Fruit fly (Drosophila melanogaster): ENCODE data around the gene step.

Gene step

DNA sequence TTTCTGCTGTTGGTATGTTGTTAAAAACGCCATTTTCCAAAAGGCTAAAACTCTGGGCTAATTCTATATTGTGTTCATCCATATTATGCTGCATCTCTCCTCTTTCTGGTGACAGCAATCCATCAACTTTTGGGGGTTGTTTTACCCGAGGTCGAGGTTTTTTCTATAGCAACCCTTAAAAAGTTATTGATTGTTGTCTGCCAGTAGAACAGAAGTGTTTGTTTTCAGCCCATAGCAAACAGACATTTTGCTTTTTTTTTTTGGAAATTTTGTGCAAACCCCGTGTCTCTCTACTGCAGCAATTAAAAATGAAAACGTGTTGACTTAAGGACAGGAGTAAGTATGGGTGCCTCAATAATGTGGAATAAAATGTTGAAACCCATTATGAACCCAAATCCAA is 49.1 kb upstream of the step start:
- TF ChIP-seq Sp1 (GFP tag; optimal IDR thresholded peaks at IDR 0.05) (no peak), Hr83 (GFP tag; optimal IDR thresholded peaks at IDR 0.05; ENCODE audit: poor library complexity, severe bottlenecking) (no peak), Rel (GFP tag; optimal IDR thresholded peaks at IDR 0.05) (no peak), Rel (tag; optimal IDR thresholded peaks at IDR 0.05) (no peak), Hr78 (GFP tag; optimal IDR thresholded peaks at IDR 0.05) (no peak), sv (GFP tag; optimal IDR thresholded peaks at IDR 0.05) (no peak), dmrt93B (GFP tag; optimal IDR thresholded peaks at IDR 0.05) (no peak), lola (GFP tag; optimal IDR thresholded peaks at IDR 0.05) (no peak), Myc (optimal IDR thresholded peaks at IDR 0.05) (no peak)

DNA sequence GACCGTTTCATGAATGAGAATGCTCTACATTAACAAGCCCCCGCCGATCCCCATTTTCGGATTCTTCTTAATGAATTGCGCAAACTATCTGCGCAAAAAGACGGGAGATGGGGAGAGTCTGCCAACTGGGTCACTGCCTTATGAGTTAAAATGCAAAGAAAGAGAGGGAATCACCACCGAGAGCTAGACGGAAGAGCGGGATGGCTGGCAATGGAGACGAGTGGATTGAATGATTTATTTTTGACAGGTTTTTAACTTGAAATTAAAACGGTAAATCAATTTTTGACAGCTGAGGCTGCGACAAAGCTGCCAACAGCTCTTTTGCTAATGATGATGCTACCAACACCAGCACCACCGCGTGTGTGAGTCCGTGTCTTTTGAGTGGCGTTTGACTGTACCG is 46.8 kb upstream of the step start:
- TF ChIP-seq Dfd (GFP tag; optimal IDR thresholded peaks at IDR 0.05), result peak; percentile 70
- TF ChIP-seq OdsH (GFP tag; optimal IDR thresholded peaks at IDR 0.05), result no peak
- TF ChIP-seq Jra (GFP tag; optimal IDR thresholded peaks at IDR 0.05), result no peak
- no peak for TF ChIP-seq CrebA (GFP tag; optimal IDR thresholded peaks at IDR 0.05; ENCODE audit: borderline replicate concordance)

DNA sequence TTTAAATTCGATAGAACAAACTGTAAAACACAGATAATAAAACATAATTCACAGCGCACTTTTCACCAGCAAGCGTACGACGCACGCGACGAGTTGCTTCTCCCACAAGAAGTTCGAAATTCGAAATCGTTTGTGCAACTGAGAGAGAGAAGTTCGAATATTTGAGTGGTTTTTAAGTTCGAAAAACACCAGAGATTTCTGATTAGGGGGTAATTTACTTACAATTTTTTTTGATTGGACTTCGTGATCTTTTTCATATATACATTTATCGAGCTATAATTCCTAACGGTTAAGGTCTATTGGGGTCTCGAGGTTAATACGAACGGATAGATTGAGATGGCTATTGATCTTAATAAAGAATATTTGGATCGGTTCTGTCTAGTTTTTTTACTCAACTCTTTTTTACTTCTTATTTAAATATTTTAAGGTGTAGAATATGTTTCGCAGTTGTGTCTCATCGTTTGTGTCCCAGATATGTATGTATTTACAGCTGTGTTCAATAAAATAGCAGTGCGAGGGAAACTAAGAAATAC is 38.1 kb upstream of the step start, which contains the start of gene CG31612:
CG31612 (minus strand) TSS at position 106 of the 533 bp plus-strand sequence.
- TF ChIP-seq CG32264 (GFP tag; optimal IDR thresholded peaks at IDR 0.05), result no peak
- no peak for TF ChIP-seq psq (GFP tag; optimal IDR thresholded peaks at IDR 0.05)
- TF ChIP-seq Hr83 (GFP tag; optimal IDR thresholded peaks at IDR 0.05; ENCODE audit: poor library complexity, severe bottlenecking), result no peak
- TF ChIP-seq Sp1 (GFP tag; optimal IDR thresholded peaks at IDR 0.05), result no peak
- no peak for TF ChIP-seq Myc (optimal IDR thresholded peaks at IDR 0.05)

DNA sequence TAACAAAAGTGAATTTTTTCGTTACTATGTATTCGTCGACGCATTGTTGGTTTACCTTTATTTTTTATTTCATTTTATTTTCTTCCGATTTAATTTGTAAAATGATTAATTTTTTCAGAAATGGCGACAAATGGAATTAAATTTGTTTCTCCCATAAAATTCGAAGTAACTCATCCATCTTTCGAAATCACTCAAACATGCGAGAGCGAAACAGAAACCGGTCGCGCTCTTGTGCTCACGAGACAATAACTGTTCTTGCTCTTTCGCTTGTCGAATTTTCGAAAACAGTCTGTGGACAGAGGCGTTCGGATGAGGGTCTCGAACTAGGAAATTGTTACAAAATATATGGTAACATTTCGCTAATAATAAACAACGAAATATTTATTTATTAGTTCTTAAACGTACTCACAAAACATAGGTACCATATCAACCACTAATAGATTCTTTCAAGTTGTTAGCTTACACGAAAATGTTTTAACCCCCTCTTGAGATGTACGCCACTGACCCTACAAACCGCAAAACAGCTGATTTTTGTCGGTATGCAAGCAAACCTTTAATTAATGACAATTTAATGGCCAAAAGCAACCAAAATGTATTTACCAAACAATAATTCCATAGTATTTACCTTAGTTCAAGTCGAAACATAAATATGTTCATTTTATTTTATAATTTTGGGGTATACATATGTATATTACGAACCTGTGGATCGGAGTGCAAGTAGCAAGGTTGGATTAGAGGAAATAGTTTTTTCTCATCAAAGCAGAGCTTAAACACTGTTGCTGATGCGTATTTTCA is 37.5 kb upstream of the step start:
- TF ChIP-seq brk (GFP tag; optimal IDR thresholded peaks at IDR 0.05) (peak; percentile 90), dmrt93B (GFP tag; optimal IDR thresholded peaks at IDR 0.05) (peak; percentile 96), sv (GFP tag; optimal IDR thresholded peaks at IDR 0.05) (peak; percentile 97), Dfd (GFP tag; optimal IDR thresholded peaks at IDR 0.05) (peak; percentile 17), dsf (GFP tag; optimal IDR thresholded peaks at IDR 0.05; ENCODE audit: borderline replicate concordance) (peak; percentile 84), Mio (GFP tag; optimal IDR thresholded peaks at IDR 0.05) (peak; percentile 82), Rel (GFP tag; optimal IDR thresholded peaks at IDR 0.05) (peak; percentile 66), Rel (tag; optimal IDR thresholded peaks at IDR 0.05) (peak; percentile 89), Myc (optimal IDR thresholded peaks at IDR 0.05) (peak; percentile 50), Vsx2 (GFP tag; optimal IDR thresholded peaks at IDR 0.05; ENCODE audit: partially characterized antibody) (no peak), Sp1 (GFP tag; optimal IDR thresholded peaks at IDR 0.05) (peak; percentile 97), h (GFP tag; optimal IDR thresholded peaks at IDR 0.05) (peak; percentile 98), woc (GFP tag; optimal IDR thresholded peaks at IDR 0.05) (peak; percentile 97), sage (GFP tag; optimal IDR thresholded peaks at IDR 0.05) (peak; percentile 92), rgr (GFP tag; optimal IDR thresholded peaks at IDR 0.05) (peak; percentile 98), fru (GFP tag; optimal IDR thresholded peaks at IDR 0.05) (peak; percentile 98), pan (optimal IDR thresholded peaks at IDR 0.05) (no peak), CG9705 (GFP tag; optimal IDR thresholded peaks at IDR 0.05) (peak; percentile 98), Jra (GFP tag; optimal IDR thresholded peaks at IDR 0.05) (peak; percentile 89), jim (GFP tag; optimal IDR thresholded peaks at IDR 0.05) (no peak), HLH106 (tag; optimal IDR thresholded peaks at IDR 0.05) (peak; percentile 99), CrebA (GFP tag; optimal IDR thresholded peaks at IDR 0.05; ENCODE audit: borderline replicate concordance) (peak; percentile 45), Dif (GFP tag; optimal IDR thresholded peaks at IDR 0.05; ENCODE audit: partially characterized antibody) (peak; percentile 78), N (GFP tag; optimal IDR thresholded peaks at IDR 0.05) (no peak), lola (GFP tag; optimal IDR thresholded peaks at IDR 0.05) (no peak), GATAd (GFP tag; optimal IDR thresholded peaks at IDR 0.05) (peak; percentile 83), dl (GFP tag; optimal IDR thresholded peaks at IDR 0.05; ENCODE audit: insufficient read depth in 1 of 2, partially characterized antibody in 2 of 2) (peak in 1 of 2 experiments; percentile 20), br (GFP tag; optimal IDR thresholded peaks at IDR 0.05) (peak; percentile 98), OdsH (GFP tag; optimal IDR thresholded peaks at IDR 0.05) (peak; percentile 97), usp (GFP tag; optimal IDR thresholded peaks at IDR 0.05) (no peak), Hnf4 (GFP tag; optimal IDR thresholded peaks at IDR 0.05) (peak; percentile 96), foxo (GFP tag; optimal IDR thresholded peaks at IDR 0.05) (peak; percentile 90 to 98), Abd-B (GFP tag; optimal IDR thresholded peaks at IDR 0.05) (no peak), tai (GFP tag; optimal IDR thresholded peaks at IDR 0.05) (peak; percentile 85), Hr83 (GFP tag; optimal IDR thresholded peaks at IDR 0.05; ENCODE audit: poor library complexity, severe bottlenecking) (peak; percentile 53), psq (GFP tag; optimal IDR thresholded peaks at IDR 0.05) (peak; percentile 92), CG32264 (GFP tag; optimal IDR thresholded peaks at IDR 0.05) (peak; percentile 94), ey (GFP tag; optimal IDR thresholded peaks at IDR 0.05) (peak; percentile 97), Hr78 (GFP tag; optimal IDR thresholded peaks at IDR 0.05) (no peak)
